Fruit fly (Drosophila melanogaster) whole organism, embryonic: ENCODE results near the gene fusl.

Source experiments
- Awh ChIP-seq: fragments of 200-800 bp; sonication (Bioruptor generic); IDR thresholded peaks from 2 replicates; pipeline ENCODE4, ENCODE4 v1.3.6; 2022; ENCODE audit warnings: missing biosample characterization, missing genetic modification characterization
- Bgb ChIP-seq: fragments of 200-800 bp; sonication (Bioruptor generic); IDR thresholded peaks from 2 replicates; pipeline ENCODE4 v1.3.6; 2022; ENCODE audit warnings: missing biosample characterization, missing genetic modification characterization; ENCODE audit not compliant: partially characterized antibody
- CG1024 ChIP-seq: fragments of 200-800 bp; sonication (Bioruptor generic); IDR thresholded peaks from 2 replicates; pipeline ENCODE4 v1.3.6; 2022; ENCODE audit warnings: missing biosample characterization, missing genetic modification characterization
- CG10366 ChIP-seq: fragments of 200-800 bp; sonication (Bioruptor generic); IDR thresholded peaks from 2 replicates; pipeline ENCODE4 v1.3.6; 2022; ENCODE audit warnings: missing biosample characterization, missing genetic modification characterization
- CG12659 ChIP-seq: fragments of 200-800 bp; sonication (Bioruptor generic); optimal IDR thresholded peaks from 3 replicates; lab custom pipeline; 2017; ENCODE audit warnings: mild to moderate bottlenecking, missing biosample characterization, missing genetic modification reagents, missing genetic modification characterization
- CG12769 ChIP-seq: fragments of 200-800 bp; sonication (Bioruptor generic); optimal IDR thresholded peaks from 2 replicates; lab custom pipeline; 2019; ENCODE audit warnings: missing biosample characterization, mild to moderate bottlenecking, missing genetic modification characterization, moderate library complexity
- CG14050 ChIP-seq: fragments of 200-800 bp; sonication (Bioruptor generic); IDR thresholded peaks from 3 replicates; pipeline ENCODE4 v1.3.6; 2022; ENCODE audit warnings: missing biosample characterization, missing genetic modification characterization
- CG14710 ChIP-seq: fragments of 200-800 bp; sonication (Bioruptor generic); optimal IDR thresholded peaks from 3 replicates; lab custom pipeline; 2019; ENCODE audit warnings: missing biosample characterization, mild to moderate bottlenecking, missing genetic modification characterization, moderate library complexity
- CG1529 ChIP-seq: fragments of 200-800 bp; sonication (Bioruptor generic); optimal IDR thresholded peaks from 3 replicates; lab custom pipeline; 2018; ENCODE audit warnings: missing biosample characterization, missing genetic modification characterization
- CG16815 ChIP-seq: fragments of 200-800 bp; sonication (Bioruptor generic); optimal IDR thresholded peaks from 3 replicates; lab custom pipeline; 2017; ENCODE audit warnings: missing biosample characterization, mild to moderate bottlenecking, missing genetic modification characterization
- CG17385 ChIP-seq: fragments of 200-800 bp; sonication (Bioruptor generic); optimal IDR thresholded peaks from 3 replicates; lab custom pipeline; 2018; ENCODE audit warnings: missing biosample characterization, mild to moderate bottlenecking, missing genetic modification characterization
- CG18619 ChIP-seq: fragments of 200-800 bp; sonication (Bioruptor generic); optimal IDR thresholded peaks from 3 replicates; lab custom pipeline; 2017; ENCODE audit warnings: missing biosample characterization, mild to moderate bottlenecking, missing genetic modification characterization
- CG2712 ChIP-seq: fragments of 200-800 bp; optimal IDR thresholded peaks from 3 replicates; lab custom pipeline; 2019; ENCODE audit warnings: missing biosample characterization, mild to moderate bottlenecking, missing genetic modification characterization, moderate library complexity
- CG33557 ChIP-seq: fragments of 200-800 bp; sonication (Bioruptor generic); optimal IDR thresholded peaks from 2 replicates; lab custom pipeline; 2019; ENCODE audit warnings: missing biosample characterization, mild to moderate bottlenecking, missing genetic modification characterization, moderate library complexity
- CG3838 ChIP-seq: fragments of 200-800 bp; sonication (Bioruptor generic); optimal IDR thresholded peaks from 3 replicates; lab custom pipeline; 2016; ENCODE audit warnings: missing biosample characterization, missing genetic modification characterization
- CG43689 ChIP-seq: fragments of 200-800 bp; sonication (Bioruptor generic); IDR thresholded peaks from 2 replicates; pipeline ENCODE4 v1.3.6; 2022; ENCODE audit warnings: missing biosample characterization, missing genetic modification characterization
- CG4617 ChIP-seq: fragments of 200-800 bp; sonication (Bioruptor generic); optimal IDR thresholded peaks from 3 replicates; lab custom pipeline; 2016; ENCODE audit warnings: missing biosample characterization, missing genetic modification characterization, borderline replicate concordance
- CG8359 ChIP-seq: fragments of 200-800 bp; sonication (Bioruptor generic); optimal IDR thresholded peaks from 2 replicates; lab custom pipeline; 2017; ENCODE audit warnings: missing biosample characterization, mild to moderate bottlenecking, missing genetic modification characterization, borderline replicate concordance
- CG8478 ChIP-seq: fragments of >200 bp; optimal IDR thresholded peaks from 2 replicates; lab custom pipeline; 2018
- Camta ChIP-seq: fragments of 200-800 bp; sonication (Bioruptor generic); optimal IDR thresholded peaks from 2 replicates; lab custom pipeline; 2016; ENCODE audit warnings: missing biosample characterization, missing genetic modification characterization
- D19A ChIP-seq: fragments of 200-800 bp; optimal IDR thresholded peaks from 3 replicates; lab custom pipeline; 2019; ENCODE audit warnings: missing biosample characterization, mild to moderate bottlenecking, missing genetic modification characterization, moderate library complexity
- Dfd ChIP-seq, 2 experiments: fragments of >200 bp; optimal IDR thresholded peaks; 2 replicates each; lab custom pipeline; 2017; ENCODE audit warnings: missing biosample characterization in 2 of 2, missing genetic modification characterization in 2 of 2
- Dip2 ChIP-seq: fragments of 200-800 bp; sonication (Bioruptor generic); IDR thresholded peaks from 2 replicates; pipeline ENCODE4 v1.3.6; 2022; ENCODE audit warnings: missing biosample characterization, missing genetic modification characterization
- Dip3 ChIP-seq: fragments of 200-800 bp; sonication (Bioruptor generic); optimal IDR thresholded peaks from 3 replicates; lab custom pipeline; 2016; ENCODE audit warnings: missing biosample characterization, missing genetic modification characterization
- Hmr ChIP-seq: fragments of 200-800 bp; sonication (Bioruptor generic); optimal IDR thresholded peaks from 3 replicates; lab custom pipeline; 2017; ENCODE audit warnings: mild to moderate bottlenecking, missing biosample characterization, missing genetic modification reagents, missing genetic modification characterization
- Mad ChIP-seq: fragments of 200-800 bp; sonication (Bioruptor generic); optimal IDR thresholded peaks from 2 replicates; lab custom pipeline; 2016; ENCODE audit warnings: missing biosample characterization, missing genetic modification characterization
- Nf-YB ChIP-seq: fragments of 200-800 bp; sonication (Bioruptor generic); optimal IDR thresholded peaks from 3 replicates; lab custom pipeline; 2019; ENCODE audit warnings: missing biosample characterization, mild to moderate bottlenecking, missing genetic modification characterization, moderate library complexity
- NfI ChIP-seq: fragments of 200-800 bp; sonication (Bioruptor generic); optimal IDR thresholded peaks from 3 replicates; lab custom pipeline; 2018; ENCODE audit warnings: missing biosample characterization, mild to moderate bottlenecking, missing genetic modification characterization, moderate library complexity
- Oaz ChIP-seq: fragments of 200-800 bp; sonication (Bioruptor generic); IDR thresholded peaks from 2 replicates; pipeline ENCODE4 v1.3.6; 2022; ENCODE audit warnings: missing biosample characterization, missing genetic modification characterization
- Taf1 ChIP-seq: fragments of 200-800 bp; sonication (Bioruptor generic); IDR thresholded peaks from 2 replicates; pipeline ENCODE4 v1.3.6; 2022; ENCODE audit warnings: missing biosample characterization, missing genetic modification characterization
- YL-1 ChIP-seq: fragments of 200-800 bp; sonication (Bioruptor generic); optimal IDR thresholded peaks from 3 replicates; lab custom pipeline; 2017; ENCODE audit warnings: missing biosample characterization, mild to moderate bottlenecking, missing genetic modification characterization
- bowl ChIP-seq: fragments of 200-800 bp; sonication (Bioruptor generic); IDR thresholded peaks from 2 replicates; pipeline ENCODE4 v1.3.6; 2022; ENCODE audit warnings: missing biosample characterization, missing genetic modification characterization
- cg ChIP-seq: fragments of 200-800 bp; sonication (Bioruptor generic); optimal IDR thresholded peaks from 3 replicates; lab custom pipeline; 2019; ENCODE audit warnings: missing biosample characterization, mild to moderate bottlenecking, missing genetic modification characterization, moderate library complexity
- chinmo ChIP-seq: fragments of 200-800 bp; sonication (Bioruptor generic); IDR thresholded peaks from 4 replicates; pipeline ENCODE4 v1.3.6; 2022; ENCODE audit warnings: missing biosample characterization, missing genetic modification characterization; ENCODE audit not compliant: partially characterized antibody
- da ChIP-seq: fragments of 200-800 bp; sonication (Bioruptor generic); optimal IDR thresholded peaks from 2 replicates; lab custom pipeline; 2016; ENCODE audit warnings: missing biosample characterization, missing genetic modification characterization
- dpn ChIP-seq, 2 experiments: fragments of 200-800 bp; sonication (Bioruptor generic); optimal IDR thresholded peaks; 3 replicates each; lab custom pipeline; 2016; ENCODE audit warnings: missing biosample characterization in 2 of 2, missing genetic modification characterization in 2 of 2
- grau ChIP-seq: fragments of 200-800 bp; optimal IDR thresholded peaks from 3 replicates; lab custom pipeline; 2019; ENCODE audit warnings: missing biosample characterization, mild to moderate bottlenecking, missing genetic modification characterization, moderate library complexity
- hkb ChIP-seq, 2 experiments: fragments of 200-800 bp in 1 of 2; fragments of >200 bp in 1 of 2; sonication (Bioruptor generic) in 1 of 2; IDR thresholded peaks in 1 of 2; optimal IDR thresholded peaks in 1 of 2; 2 replicates each; pipeline versions ENCODE4 v1.3.6 to Lab custom; 2017 to 2022; ENCODE audit warnings: missing biosample characterization in 1 of 2, missing genetic modification characterization in 1 of 2
- kah ChIP-seq: fragments of 200-800 bp; sonication (Bioruptor generic); optimal IDR thresholded peaks from 2 replicates; lab custom pipeline; 2018; ENCODE audit warnings: missing biosample characterization, mild to moderate bottlenecking, missing genetic modification characterization
- ken ChIP-seq: fragments of 200-800 bp; sonication (Bioruptor generic); IDR thresholded peaks from 3 replicates; pipeline ENCODE4 v1.3.6; 2022; ENCODE audit warnings: missing biosample characterization, missing genetic modification characterization
- klu ChIP-seq: fragments of 200-800 bp; sonication (Bioruptor generic); IDR thresholded peaks from 2 replicates; pipeline ENCODE4 v1.3.6; 2022; ENCODE audit warnings: missing biosample characterization, missing genetic modification characterization
- nerfin-1 ChIP-seq: fragments of 200-800 bp; sonication (Bioruptor generic); optimal IDR thresholded peaks from 3 replicates; lab custom pipeline; 2019; ENCODE audit warnings: missing biosample characterization, mild to moderate bottlenecking, missing genetic modification characterization, moderate library complexity
- peb ChIP-seq: fragments of 200-800 bp; sonication (Bioruptor generic); IDR thresholded peaks from 2 replicates; pipeline ENCODE4 v1.3.6; 2022; ENCODE audit warnings: missing biosample characterization, missing genetic modification characterization
- pnt ChIP-seq: fragments of 200-800 bp; sonication (Bioruptor generic); optimal IDR thresholded peaks from 3 replicates; lab custom pipeline; 2016; ENCODE audit warnings: missing biosample characterization, missing genetic modification characterization
- row ChIP-seq: fragments of 200-800 bp; sonication (Bioruptor generic); IDR thresholded peaks from 3 replicates; pipeline ENCODE4 v1.3.6; 2022; ENCODE audit warnings: missing biosample characterization, missing genetic modification characterization
- seq ChIP-seq: fragments of 200-800 bp; sonication (Bioruptor generic); IDR thresholded peaks from 2 replicates; pipeline ENCODE4 v1.3.6; 2022; ENCODE audit warnings: missing biosample characterization, missing genetic modification characterization
- slbo ChIP-seq: fragments of 200-800 bp; sonication (Bioruptor generic); IDR thresholded peaks from 2 replicates; pipeline ENCODE4 v1.3.6; 2022; ENCODE audit warnings: missing biosample characterization, missing genetic modification characterization
- trem ChIP-seq: fragments of 200-800 bp; optimal IDR thresholded peaks from 3 replicates; lab custom pipeline; 2019; ENCODE audit warnings: missing biosample characterization, mild to moderate bottlenecking, missing genetic modification characterization, moderate library complexity
- wdn ChIP-seq: fragments of 200-800 bp; sonication (Bioruptor generic); IDR thresholded peaks from 2 replicates; pipeline ENCODE4 v1.3.6; 2022; ENCODE audit warnings: missing biosample characterization, missing genetic modification characterization

Gene fusl

DNA sequence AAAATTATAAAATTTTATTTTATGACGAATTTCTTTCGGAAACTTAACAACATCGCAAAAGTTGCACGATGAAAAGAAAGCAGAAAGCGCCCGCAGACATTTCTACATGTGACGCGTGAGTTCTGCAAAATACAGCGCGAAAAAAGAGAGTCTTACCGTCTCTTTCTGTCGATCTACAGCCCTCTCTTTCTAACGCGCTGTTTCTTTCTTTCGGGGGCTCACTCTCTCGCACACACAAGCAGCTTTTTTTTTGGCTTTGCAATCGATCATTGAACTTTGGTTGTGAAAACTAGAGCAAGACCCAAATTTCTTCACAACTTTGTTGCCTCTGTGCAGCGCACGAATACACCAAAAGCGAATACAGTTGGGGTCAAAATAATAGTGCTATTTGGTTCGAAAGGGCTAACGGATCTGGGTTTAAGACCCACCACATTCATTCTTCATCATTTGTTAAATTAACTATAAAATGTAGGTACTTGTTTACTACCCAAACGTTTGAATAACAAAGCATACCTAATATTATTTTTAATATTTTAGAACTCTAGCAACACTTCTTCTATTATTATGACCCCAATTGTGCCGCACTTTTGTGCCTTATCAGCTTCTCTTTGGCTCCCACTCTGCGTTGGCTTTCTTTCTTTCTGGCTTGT, 38.8 kb downstream of the fusl start (continued):
- peak; percentile 77 for TF ChIP-seq ken (GFP tag; lab: Robert Waterston, UW)
- peak; percentile 82 for TF ChIP-seq trem (tag; lab: Kevin White, UChicago)
- TF ChIP-seq CG10366 (GFP tag; lab: Robert Waterston, UW), result peak; percentile 63
- TF ChIP-seq wdn, result 0 out of 2 replicates have a peak, but pooled peaks have one; percentile 31
- TF ChIP-seq NfI (GFP tag; lab: Kevin White, UChicago), result peak; percentile 70
- TF ChIP-seq Mad (GFP tag; lab: Kevin White, UChicago), result peak; percentile 26
- TF ChIP-seq peb, result peak; percentile 70
- no peak for TF ChIP-seq Dfd (GFP tag; optimal IDR thresholded peaks at IDR 0.05; lab: Kevin White, UChicago)
- TF ChIP-seq slbo (GFP tag; lab: Robert Waterston, UW), result peak; percentile 56; the same call in 1 of the 2 replicates
- TF ChIP-seq da, result no peak
- TF ChIP-seq pnt (GFP tag; lab: Kevin White, UChicago), result peak; percentile 40
- peak; percentile 54 to 75 for TF ChIP-seq dpn (GFP tag; optimal IDR thresholded peaks at IDR 0.05; lab: Kevin White, UChicago)
- TF ChIP-seq YL-1 (GFP tag; lab: Kevin White, UChicago), result peak; percentile 23
- no peak for TF ChIP-seq CG8478
- TF ChIP-seq Hmr (GFP tag; lab: Kevin White, UChicago), result peak; percentile 86
- TF ChIP-seq CG3838 (GFP tag; lab: Kevin White, UChicago), result no peak
- TF ChIP-seq Camta (GFP tag; lab: Kevin White, UChicago), result peak; percentile 67
- TF ChIP-seq nerfin-1 (tag; lab: Kevin White, UChicago), result peak; percentile 83
- no peak for TF ChIP-seq klu (GFP tag; lab: Robert Waterston, UW)
- TF ChIP-seq CG43689 (GFP tag; lab: Robert Waterston, UW), result 0 out of 2 replicates have a peak, but pooled peaks have one; percentile 35
- peak; percentile 73 for TF ChIP-seq CG16815 (GFP tag; lab: Kevin White, UChicago)
- peak; percentile 71 for TF ChIP-seq kah (GFP tag; lab: Kevin White, UChicago)
- no peak for TF ChIP-seq chinmo (GFP tag; lab: Robert Waterston, UW)
- TF ChIP-seq CG1529 (GFP tag; lab: Kevin White, UChicago), result peak; percentile 92
- peak; percentile 51; the same call in 2 of the 3 replicates for TF ChIP-seq CG14050
- TF ChIP-seq CG12769 (tag; lab: Kevin White, UChicago), result peak; percentile 21
- peak; percentile 83 for TF ChIP-seq CG12659 (GFP tag; lab: Kevin White, UChicago)
- TF ChIP-seq CG1024 (GFP tag; lab: Robert Waterston, UW), result peak; percentile 63
- peak; percentile 61 for TF ChIP-seq Nf-YB
- TF ChIP-seq cg (GFP tag; lab: Kevin White, UChicago), result peak; percentile 52
- peak; percentile 83 for TF ChIP-seq grau (tag; lab: Kevin White, UChicago)
- TF ChIP-seq bowl (GFP tag; lab: Robert Waterston, UW), result 0 out of 2 replicates have a peak, but pooled peaks have one; percentile 17
- no peak for TF ChIP-seq hkb (optimal IDR thresholded peaks at IDR 0.05; lab: Kevin White, UChicago)
- TF ChIP-seq hkb (GFP tag; IDR thresholded peaks at IDR 0.05; lab: Robert Waterston, UW), result peak; percentile 84
- TF ChIP-seq seq (GFP tag; lab: Robert Waterston, UW), result peak; percentile 87
- TF ChIP-seq CG4617, result peak; percentile 48
- TF ChIP-seq CG17385 (GFP tag; lab: Kevin White, UChicago), result peak; percentile 89
- TF ChIP-seq CG18619 (GFP tag; lab: Kevin White, UChicago), result peak; percentile 82
- peak; percentile 76 for TF ChIP-seq CG14710 (tag; lab: Kevin White, UChicago)
- peak; percentile 83 for TF ChIP-seq D19A
- TF ChIP-seq Dip3, result peak; percentile 76
- TF ChIP-seq Awh (GFP tag; lab: Robert Waterston, UW), result peak; percentile 91
- no peak for TF ChIP-seq Dip2 (GFP tag; lab: Robert Waterston, UW)
- no peak for TF ChIP-seq Bgb (GFP tag; lab: Robert Waterston, UW)
- TF ChIP-seq Taf1 (GFP tag; lab: Robert Waterston, UW), result peak; percentile 40; the same call in 1 of the 2 replicates
- peak; percentile 96 for TF ChIP-seq row (GFP tag; lab: Robert Waterston, UW)
- TF ChIP-seq CG2712 (tag; lab: Kevin White, UChicago), result peak; percentile 88
- peak; percentile 76 for TF ChIP-seq CG33557 (GFP tag; lab: Kevin White, UChicago)
- peak; percentile 79 for TF ChIP-seq Oaz
- peak; percentile 50 for TF ChIP-seq CG8359 (GFP tag; lab: Kevin White, UChicago)
